Fruit fly (Drosophila melanogaster) S2 (cell line): ENCODE results near the gene Cyt-c-d.

Source experiments
- CG8478 ChIP-seq: fragments of >200 bp; optimal IDR thresholded peaks from 2 replicates; lab custom pipeline; 2018
- CTCF ChIP-seq, 2 experiments: fragments of >200 bp; optimal IDR thresholded peaks; 2 replicates each; lab custom pipeline; 2018

DNA sequence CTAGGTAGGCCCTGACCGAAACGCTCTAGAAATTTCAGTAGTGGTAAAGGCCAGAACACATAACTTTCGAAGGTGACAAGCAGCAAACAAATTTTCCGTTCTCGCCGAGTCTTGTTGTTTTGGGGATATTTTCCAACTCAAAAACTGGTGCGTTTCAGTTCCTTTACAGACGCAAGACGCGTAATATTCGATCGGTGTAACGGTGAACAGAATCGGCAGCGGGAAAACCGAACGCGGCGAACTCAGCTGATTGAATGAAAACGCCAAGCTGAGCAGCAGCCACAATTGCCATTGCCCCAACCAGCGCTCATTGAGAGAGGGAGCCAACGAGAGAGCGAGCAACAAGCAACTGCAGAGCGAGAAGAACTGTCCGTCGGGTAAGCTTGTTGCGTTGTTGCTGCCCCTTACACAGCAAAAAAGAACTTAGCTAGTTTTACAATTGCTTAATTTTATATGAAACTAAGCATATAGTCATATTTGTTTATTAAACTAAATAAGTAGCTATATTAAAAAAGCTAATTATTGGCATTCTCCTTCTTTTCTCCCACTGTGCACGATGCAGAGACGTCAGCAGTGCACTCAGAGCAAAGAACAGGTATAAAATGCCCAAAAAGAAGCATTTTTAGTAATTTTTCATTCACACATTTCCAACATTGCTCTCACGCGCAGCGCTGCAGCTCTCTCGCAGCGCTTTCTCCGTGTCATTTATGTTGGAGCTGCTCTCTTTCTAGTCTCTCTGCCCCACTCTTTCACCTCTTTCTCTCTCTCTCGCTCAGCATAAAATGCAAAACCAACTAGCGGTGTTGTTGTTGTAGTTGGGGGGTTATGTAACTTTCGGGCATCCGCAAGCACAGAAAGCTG is at the start of gene Cyt-c-d, which contains the start of gene CG31808:
- TF ChIP-seq CTCF (optimal IDR thresholded peaks at IDR 0.05; lab: Kevin White, UChicago) (no peak), CG8478 (lab: Kevin White, UChicago) (no peak)
